Worm (Caenorhabditis elegans) whole organism, L1 larva: Measurements from ENCODE around the gene deg-1.
A peak's percentile ranks its signal among the peaks of the same experiment; 100 is the strongest.

Experiments
- C16A3.4 ChIP-seq: fragments of 150-350 bp; optimal IDR thresholded peaks from 2 replicates; lab custom pipeline; 2014; ENCODE audit warnings: missing biosample characterization, missing genetic modification characterization
- C34B4.2 ChIP-seq: sonication (generic microtip); optimal IDR thresholded peaks from 2 replicates; lab custom pipeline; 2017; ENCODE audit warnings: mild to moderate bottlenecking, missing genetic modification characterization, missing compliant biosample characterization
- ama-1 ChIP-seq: fragments of 150-350 bp; optimal IDR thresholded peaks from 2 replicates; lab custom pipeline; 2014
- ceh-63 ChIP-seq: fragments of 200-800 bp; sonication (Bioruptor generic); optimal IDR thresholded peaks from 2 replicates; lab custom pipeline; 2018; ENCODE audit warnings: mild to moderate bottlenecking, missing genetic modification characterization, missing compliant biosample characterization
- ces-1 ChIP-seq: fragments of 150-350 bp; optimal IDR thresholded peaks from 2 replicates; lab custom pipeline; 2014; ENCODE audit warnings: missing biosample characterization, missing genetic modification reagents, missing genetic modification characterization
- dsc-1 ChIP-seq: sonication (generic microtip); optimal IDR thresholded peaks from 2 replicates; lab custom pipeline; 2016; ENCODE audit warnings: mild to moderate bottlenecking, missing genetic modification characterization, missing compliant biosample characterization
- efl-1 ChIP-seq, 4 experiments: fragments of 150-350 bp; optimal IDR thresholded peaks in 3 of 4; peaks in 1 of 4; 1 replicate in 1 of 4; 2 replicates in 3 of 4; lab custom pipeline; 2014; ENCODE audit warnings: missing biosample characterization in 2 of 4, missing genetic modification characterization in 2 of 4, missing genetic modification reagents in 2 of 4
- efl-3 ChIP-seq: fragments of 200-800 bp; sonication (Bioruptor generic); optimal IDR thresholded peaks from 2 replicates; lab custom pipeline; 2018; ENCODE audit warnings: mild to moderate bottlenecking, missing genetic modification characterization, missing compliant biosample characterization
- elt-2 ChIP-seq: sonication (generic microtip); optimal IDR thresholded peaks from 2 replicates; lab custom pipeline; 2016; ENCODE audit warnings: missing genetic modification characterization, mild to moderate bottlenecking, inconsistent platforms, missing compliant biosample characterization, missing genetic modification reagents
- ets-5 ChIP-seq: fragments of 200-800 bp; sonication (Bioruptor generic); IDR thresholded peaks from 2 replicates; pipeline ENCODE4 v1.3.6; 2022; ENCODE audit warnings: missing genetic modification characterization, missing compliant biosample characterization
- fkh-10 ChIP-seq: sonication (generic microtip); optimal IDR thresholded peaks from 2 replicates; lab custom pipeline; 2017; ENCODE audit warnings: missing biosample characterization, missing genetic modification reagents, missing genetic modification characterization
- fkh-4 ChIP-seq: sonication (generic microtip); optimal IDR thresholded peaks from 2 replicates; lab custom pipeline; 2016; ENCODE audit warnings: missing compliant biosample characterization, missing genetic modification characterization, borderline replicate concordance
- fos-1 ChIP-seq: fragments of 150-350 bp; optimal IDR thresholded peaks from 2 replicates; lab custom pipeline; 2014; ENCODE audit warnings: missing biosample characterization, missing genetic modification characterization
- hlh-4 ChIP-seq: sonication (generic microtip); optimal IDR thresholded peaks from 2 replicates; lab custom pipeline; 2016; ENCODE audit warnings: mild to moderate bottlenecking, missing genetic modification characterization, missing compliant biosample characterization
- jun-1 ChIP-seq: fragments of 150-350 bp; optimal IDR thresholded peaks from 2 replicates; lab custom pipeline; 2014; ENCODE audit warnings: missing biosample characterization, missing genetic modification reagents, missing genetic modification characterization
- lin-13 ChIP-seq: fragments of 150-350 bp; optimal IDR thresholded peaks from 2 replicates; lab custom pipeline; 2014; ENCODE audit warnings: missing biosample characterization, missing genetic modification reagents, missing genetic modification characterization
- lin-14 ChIP-seq: fragments of 200-800 bp; sonication (Bioruptor generic); optimal IDR thresholded peaks from 2 replicates; lab custom pipeline; 2018; ENCODE audit warnings: mild to moderate bottlenecking, missing genetic modification characterization, moderate library complexity, missing compliant biosample characterization
- lin-15B ChIP-seq: fragments of 150-350 bp; sonication (generic microtip); optimal IDR thresholded peaks from 3 replicates; lab custom pipeline; 2014; ENCODE audit warnings: missing biosample characterization, missing genetic modification characterization
- lin-35 ChIP-seq, 2 experiments: fragments of 150-350 bp; optimal IDR thresholded peaks; 2 replicates each; lab custom pipeline; 2014; ENCODE audit warnings: missing biosample characterization in 2 of 2, missing genetic modification characterization in 2 of 2, missing genetic modification reagents in 2 of 2
- lir-3 ChIP-seq: sonication (generic microtip); optimal IDR thresholded peaks from 2 replicates; lab custom pipeline; 2016; ENCODE audit warnings: mild to moderate bottlenecking, missing genetic modification characterization, moderate library complexity, missing compliant biosample characterization; ENCODE audit not compliant: poor library complexity
- mab-9 ChIP-seq: fragments of 200-800 bp; sonication (Bioruptor generic); IDR thresholded peaks from 2 replicates; pipeline ENCODE4 v1.3.6; 2022; ENCODE audit warnings: missing genetic modification reagents, missing genetic modification characterization, missing compliant biosample characterization
- mdl-1 ChIP-seq, 2 experiments: fragments of 150-350 bp; optimal IDR thresholded peaks; 2 replicates each; lab custom pipeline; 2014 to 2017; ENCODE audit warnings: missing biosample characterization in 2 of 2, missing genetic modification characterization in 2 of 2, inconsistent platforms in 1 of 2
- mef-2 ChIP-seq: fragments of 150-350 bp; optimal IDR thresholded peaks from 2 replicates; lab custom pipeline; 2014; ENCODE audit warnings: missing biosample characterization, missing genetic modification characterization
- nhr-11 ChIP-seq: fragments of 150-350 bp; optimal IDR thresholded peaks from 2 replicates; lab custom pipeline; 2014; ENCODE audit warnings: missing biosample characterization, missing genetic modification characterization
- nhr-12 ChIP-seq: sonication (generic microtip); optimal IDR thresholded peaks from 2 replicates; lab custom pipeline; 2017; ENCODE audit warnings: missing biosample characterization, missing genetic modification characterization
- nhr-237 ChIP-seq: fragments of 150-350 bp; optimal IDR thresholded peaks from 2 replicates; lab custom pipeline; 2014; ENCODE audit warnings: missing biosample characterization, missing genetic modification characterization
- nhr-47 ChIP-seq: sonication (generic microtip); optimal IDR thresholded peaks from 2 replicates; lab custom pipeline; 2016; ENCODE audit warnings: mild to moderate bottlenecking, missing genetic modification characterization, moderate library complexity, missing compliant biosample characterization
- nhr-71 ChIP-seq: sonication (generic microtip); optimal IDR thresholded peaks from 2 replicates; lab custom pipeline; 2016; ENCODE audit warnings: mild to moderate bottlenecking, missing genetic modification characterization, moderate library complexity, missing compliant biosample characterization
- nhr-84 ChIP-seq: sonication (generic microtip); optimal IDR thresholded peaks from 2 replicates; lab custom pipeline; 2017; ENCODE audit warnings: missing biosample characterization, missing genetic modification characterization
- nhr-85 ChIP-seq: sonication (generic microtip); peaks from one replicate; lab custom pipeline; 2016; ENCODE audit warnings: missing genetic modification characterization, inconsistent platforms, missing compliant biosample characterization
- nhr-90 ChIP-seq: sonication (generic microtip); optimal IDR thresholded peaks from 2 replicates; lab custom pipeline; 2016; ENCODE audit warnings: mild to moderate bottlenecking, missing genetic modification characterization, missing compliant biosample characterization; ENCODE audit not compliant: poor library complexity
- pag-3 ChIP-seq: sonication (generic microtip); optimal IDR thresholded peaks from 2 replicates; lab custom pipeline; 2017; ENCODE audit warnings: missing genetic modification characterization, mild to moderate bottlenecking, missing compliant biosample characterization, antibody characterized with exemption, borderline replicate concordance; ENCODE audit not compliant: insufficient read depth
- pax-3 ChIP-seq: fragments of 200-800 bp; sonication (Bioruptor generic); optimal IDR thresholded peaks from 2 replicates; lab custom pipeline; 2018; ENCODE audit warnings: mild to moderate bottlenecking, missing genetic modification characterization, moderate library complexity, missing compliant biosample characterization
- pqm-1 ChIP-seq: sonication (generic microtip); optimal IDR thresholded peaks from 3 replicates; lab custom pipeline; 2017; ENCODE audit warnings: missing biosample characterization, missing genetic modification characterization
- snpc-4 ChIP-seq: fragments of 150-350 bp; optimal IDR thresholded peaks from 2 replicates; lab custom pipeline; 2014; ENCODE audit warnings: missing biosample characterization, missing genetic modification characterization
- snu-23 ChIP-seq: sonication (generic microtip); optimal IDR thresholded peaks from 2 replicates; lab custom pipeline; 2016; ENCODE audit warnings: missing genetic modification characterization, missing compliant biosample characterization
- sup-37 ChIP-seq: fragments of 200-800 bp; sonication (Bioruptor generic); optimal IDR thresholded peaks from 2 replicates; lab custom pipeline; 2018; ENCODE audit warnings: mild to moderate bottlenecking, missing genetic modification characterization, missing compliant biosample characterization
- swsn-7 ChIP-seq: sonication (generic microtip); optimal IDR thresholded peaks from 2 replicates; lab custom pipeline; 2016; ENCODE audit warnings: missing genetic modification characterization, missing compliant biosample characterization
- tbx-2 ChIP-seq: sonication (generic microtip); optimal IDR thresholded peaks from 2 replicates; lab custom pipeline; 2016; ENCODE audit warnings: missing genetic modification characterization, missing compliant biosample characterization
- unc-30 ChIP-seq: sonication (generic microtip); optimal IDR thresholded peaks from 2 replicates; lab custom pipeline; 2017; ENCODE audit warnings: missing biosample characterization, missing genetic modification characterization
- unc-62 ChIP-seq: fragments of 150-350 bp; optimal IDR thresholded peaks from 2 replicates; lab custom pipeline; 2014; ENCODE audit warnings: missing biosample characterization, missing genetic modification reagents, missing genetic modification characterization
- unc-86 ChIP-seq: sonication (generic microtip); optimal IDR thresholded peaks from 2 replicates; lab custom pipeline; 2016; ENCODE audit warnings: missing genetic modification characterization, missing compliant biosample characterization
- unc-98 ChIP-seq: fragments of 200-800 bp; sonication (Bioruptor generic); IDR thresholded peaks from 2 replicates; pipeline ENCODE4 v1.3.6; 2022; ENCODE audit warnings: missing genetic modification characterization, missing compliant biosample characterization
- zag-1 ChIP-seq: fragments of 150-350 bp; optimal IDR thresholded peaks from 2 replicates; lab custom pipeline; 2014; ENCODE audit warnings: missing biosample characterization, missing genetic modification characterization
- zip-4 ChIP-seq: fragments of 200-800 bp; sonication (Bioruptor generic); optimal IDR thresholded peaks from 2 replicates; lab custom pipeline; 2018; ENCODE audit warnings: mild to moderate bottlenecking, missing genetic modification characterization, moderate library complexity, missing compliant biosample characterization
- ztf-11 ChIP-seq, 2 experiments: sonication (generic microtip); optimal IDR thresholded peaks; 2 replicates each; lab custom pipeline; 2016 to 2017; ENCODE audit warnings: missing genetic modification characterization in 2 of 2, missing biosample characterization in 1 of 2, missing compliant biosample characterization in 1 of 2

deg-1 gene

DNA sequence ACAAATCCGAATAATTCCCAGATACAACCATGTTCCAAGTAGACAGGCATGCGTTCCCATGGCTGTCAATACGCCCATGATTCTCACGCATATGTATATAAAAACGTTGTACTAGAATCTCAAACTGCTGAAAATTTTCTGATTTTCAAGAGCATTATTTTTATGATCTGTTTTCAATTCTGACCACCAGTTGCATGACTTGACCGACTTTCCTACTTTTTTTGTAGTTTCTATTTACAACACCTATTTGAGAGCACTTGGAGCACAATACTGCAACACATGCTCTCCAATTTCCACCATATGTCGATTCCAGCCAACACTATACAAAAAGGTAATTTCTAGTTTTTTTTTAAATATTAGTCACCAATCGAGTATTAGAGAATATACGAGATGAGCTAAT lies 8.9 kb upstream of the deg-1 start, which contains the start of gene ref-2:
ref-2 (plus strand) TSS at position 301 of the 400 bp plus-strand sequence.
- TF ChIP-seq nhr-71 (tag; lab: Kevin White, UChicago) = no peak
- no peak for TF ChIP-seq dsc-1 (tag; lab: Kevin White, UChicago)
- no peak for TF ChIP-seq unc-86 (tag; lab: Kevin White, UChicago)
- no peak for TF ChIP-seq fkh-4 (tag; lab: Kevin White, UChicago)
- TF ChIP-seq sup-37 = no peak
- no peak for TF ChIP-seq ama-1
- TF ChIP-seq pqm-1 (tag; lab: Kevin White, UChicago) = no peak
- TF ChIP-seq fkh-10 = no peak
- no peak for TF ChIP-seq nhr-11
- no peak for TF ChIP-seq jun-1 (tag; lab: Kevin White, UChicago)
- no peak for TF ChIP-seq tbx-2
- no peak for TF ChIP-seq lir-3
- no peak for TF ChIP-seq unc-62 (GFP tag; lab: Kevin White, UChicago)

- TF ChIP-seq nhr-85 (tag; lab: Kevin White, UChicago) = peak; percentile 65
- TF ChIP-seq lin-35 (GFP tag; optimal IDR thresholded peaks at IDR 0.05; lab: Kevin White, UChicago) = no peak
Observed at ce11 chrX:7745386-7745785, 7.5 kb upstream of the deg-1 start.

ce11 chrX:7750084-7750483 lies 2.8 kb upstream of the deg-1 start:
- TF ChIP-seq zag-1 (tag; lab: Kevin White, UChicago) = no peak
- no peak for TF ChIP-seq efl-1 (optimal IDR thresholded peaks at IDR 0.05; lab: Kevin White, UChicago)
- TF ChIP-seq efl-1 (GFP tag; optimal IDR thresholded peaks at IDR 0.05 in 1 of 2; lab: Kevin White, UChicago) = peak in 1 of 2 experiments; percentile 63

ce11 chrX:7773714-7774318 lies 20.9 kb downstream of the deg-1 start:
- TF ChIP-seq C34B4.2 (tag; lab: Kevin White, UChicago) (no peak), ztf-11 (tag; optimal IDR thresholded peaks at IDR 0.05; lab: Kevin White, UChicago) (no peak), unc-62 (GFP tag; lab: Kevin White, UChicago) (no peak), nhr-90 (peak; percentile 61), nhr-237 (tag; lab: Kevin White, UChicago) (no peak), zip-4 (GFP tag; lab: Kevin White, UChicago) (no peak), nhr-11 (no peak), swsn-7 (tag; lab: Kevin White, UChicago) (peak; percentile 26), ceh-63 (GFP tag; lab: Kevin White, UChicago) (no peak), tbx-2 (peak; percentile 37), nhr-84 (tag; lab: Kevin White, UChicago) (no peak), hlh-4 (tag; lab: Kevin White, UChicago) (no peak), snu-23 (GFP tag; lab: Kevin White, UChicago) (peak; percentile 64), unc-98 (GFP tag; lab: Robert Waterston, UW) (no peak), pax-3 (tag; lab: Kevin White, UChicago) (no peak), ces-1 (no peak), snpc-4 (tag; lab: Kevin White, UChicago) (no peak), unc-30 (tag; lab: Kevin White, UChicago) (no peak), nhr-47 (tag; lab: Kevin White, UChicago) (peak; percentile 53), fos-1 (tag; lab: Kevin White, UChicago) (no peak), mef-2 (tag; lab: Kevin White, UChicago) (no peak), mdl-1 (tag; optimal IDR thresholded peaks at IDR 0.05; lab: Kevin White, UChicago) (peak in 1 of 2 experiments; percentile 28), nhr-71 (tag; lab: Kevin White, UChicago) (peak; percentile 69), C16A3.4 (tag; lab: Kevin White, UChicago) (peak; percentile 38), pag-3 (tag; lab: Kevin White, UChicago) (no peak), jun-1 (tag; lab: Kevin White, UChicago) (no peak), mab-9 (GFP tag; lab: Robert Waterston, UW) (no peak), lin-14 (peak; percentile 60), nhr-12 (tag; lab: Kevin White, UChicago) (no peak), ets-5 (no peak), lin-15B (no peak), elt-2 (tag; lab: Kevin White, UChicago) (no peak), unc-86 (tag; lab: Kevin White, UChicago) (no peak), lin-13 (GFP tag; lab: Kevin White, UChicago) (peak; percentile 18), efl-3 (no peak)
